Worm (Caenorhabditis elegans): ENCODE data around the gene W06B4.1.

The W06B4.1 gene

ce11 chrII:4438601-4439000 is 32.8 kb upstream of the W06B4.1 start, which contains the start of gene nhr-16:
TSS of gene nhr-16 (plus strand) at chrII:4438805.
- TF ChIP-seq hmg-4 (GFP tag; optimal IDR thresholded peaks at IDR 0.05) (no peak), ceh-36 (tag; optimal IDR thresholded peaks at IDR 0.05) (no peak), B0310.2 (tag; optimal IDR thresholded peaks at IDR 0.05) (no peak), aly-1 (tag; optimal IDR thresholded peaks at IDR 0.05) (no peak), tbx-11 (GFP tag; IDR thresholded peaks at IDR 0.05) (no peak), ama-1 (optimal IDR thresholded peaks at IDR 0.05) (no peak), tbx-37 (GFP tag; conservative IDR thresholded peaks at IDR 0.05) (no peak), F13C5.2 (tag; optimal IDR thresholded peaks at IDR 0.05) (no peak), sea-1 (GFP tag; conservative IDR thresholded peaks at IDR 0.05) (no peak), ets-7 (tag; optimal IDR thresholded peaks at IDR 0.05) (no peak), flt-1 (GFP tag; IDR thresholded peaks at IDR 0.05) (no peak), scrt-1 (GFP tag; IDR thresholded peaks at IDR 0.05) (no peak), ceh-13 (GFP tag; optimal IDR thresholded peaks at IDR 0.05) (no peak)

DNA sequence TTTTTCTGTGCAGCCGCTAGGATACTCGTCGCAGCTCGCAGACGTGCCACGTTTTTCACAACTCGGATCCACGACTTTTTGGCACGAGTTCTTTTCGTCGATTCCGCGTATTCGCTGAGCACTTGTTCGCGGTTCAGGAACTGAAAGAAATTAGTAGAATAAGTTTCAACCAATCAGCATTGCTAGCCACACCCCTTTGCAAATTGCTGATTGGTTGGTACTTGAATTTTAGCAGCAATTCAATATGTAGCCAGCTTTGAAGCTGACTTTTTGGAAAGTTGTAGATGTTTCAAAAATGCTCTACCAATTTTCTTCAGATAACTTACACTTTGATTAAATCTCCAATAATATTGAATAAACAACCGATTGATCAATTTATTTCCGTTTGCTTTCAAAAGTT is 30.1 kb upstream of the W06B4.1 start:
- TF ChIP-seq pes-1 (GFP tag; IDR thresholded peaks at IDR 0.05) (no peak), flt-1 (GFP tag; IDR thresholded peaks at IDR 0.05) (no peak), hnd-1 (tag; optimal IDR thresholded peaks at IDR 0.05) (no peak), tbx-11 (GFP tag; IDR thresholded peaks at IDR 0.05) (no peak), scrt-1 (GFP tag; IDR thresholded peaks at IDR 0.05) (no peak), ceh-13 (GFP tag; optimal IDR thresholded peaks at IDR 0.05) (no peak), F13C5.2 (tag; optimal IDR thresholded peaks at IDR 0.05) (no peak), tbx-37 (GFP tag; conservative IDR thresholded peaks at IDR 0.05) (no peak), ama-1 (optimal IDR thresholded peaks at IDR 0.05) (no peak), aly-1 (tag; optimal IDR thresholded peaks at IDR 0.05) (no peak), tra-4 (tag; optimal IDR thresholded peaks at IDR 0.05) (no peak), hmbx-1 (tag; optimal IDR thresholded peaks at IDR 0.05) (no peak), ets-7 (tag; optimal IDR thresholded peaks at IDR 0.05) (no peak), B0310.2 (tag; optimal IDR thresholded peaks at IDR 0.05) (no peak), sea-1 (GFP tag; conservative IDR thresholded peaks at IDR 0.05) (no peak)

ce11 chrII:4444811-4445210 is 26.6 kb upstream of the W06B4.1 start:
- TF ChIP-seq aly-1 (tag; optimal IDR thresholded peaks at IDR 0.05) (no peak), tra-4 (tag; optimal IDR thresholded peaks at IDR 0.05) (no peak)

DNA sequence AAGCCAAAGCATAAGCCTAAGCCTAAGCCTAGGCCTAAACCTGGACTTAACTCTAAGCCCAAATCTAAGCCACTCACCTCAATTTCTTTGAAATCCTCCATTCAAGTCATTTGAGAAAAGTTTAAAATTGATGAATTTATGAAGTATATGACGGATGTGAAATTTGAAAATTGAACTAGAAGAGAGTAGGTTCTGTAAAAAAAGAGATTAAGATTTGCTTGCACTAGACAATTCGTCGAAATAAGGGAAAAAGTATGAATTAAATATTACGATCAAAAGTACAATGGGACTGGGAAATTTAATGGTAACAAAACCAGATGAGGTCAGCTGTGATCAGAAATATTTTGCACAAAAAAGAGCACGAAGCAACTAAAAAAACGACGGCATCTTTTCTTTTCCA is 18.3 kb upstream of the W06B4.1 start, which contains the start of gene twk-2:
TSS of gene twk-2 (minus strand) at position 101 of the 400 bp plus-strand sequence.
- TF ChIP-seq hmg-4 (GFP tag; optimal IDR thresholded peaks at IDR 0.05) (no peak), hmbx-1 (tag; optimal IDR thresholded peaks at IDR 0.05) (no peak), flt-1 (GFP tag; IDR thresholded peaks at IDR 0.05) (no peak), F13C5.2 (tag; optimal IDR thresholded peaks at IDR 0.05) (no peak), ceh-36 (tag; optimal IDR thresholded peaks at IDR 0.05) (no peak), sea-1 (GFP tag; conservative IDR thresholded peaks at IDR 0.05) (no peak), B0310.2 (tag; optimal IDR thresholded peaks at IDR 0.05) (no peak), aly-1 (tag; optimal IDR thresholded peaks at IDR 0.05) (no peak), tbx-11 (GFP tag; IDR thresholded peaks at IDR 0.05) (no peak), ets-7 (tag; optimal IDR thresholded peaks at IDR 0.05) (no peak), tbx-37 (GFP tag; conservative IDR thresholded peaks at IDR 0.05) (no peak), hnd-1 (tag; optimal IDR thresholded peaks at IDR 0.05) (no peak), scrt-1 (GFP tag; IDR thresholded peaks at IDR 0.05) (no peak), tra-4 (tag; optimal IDR thresholded peaks at IDR 0.05) (no peak)

ce11 chrII:4453453-4453852 is 17.9 kb upstream of the W06B4.1 start:
- TF ChIP-seq ceh-13 (GFP tag; optimal IDR thresholded peaks at IDR 0.05) (no peak), pes-1 (GFP tag; IDR thresholded peaks at IDR 0.05) (no peak), F13C5.2 (tag; optimal IDR thresholded peaks at IDR 0.05) (no peak), flt-1 (GFP tag; IDR thresholded peaks at IDR 0.05) (no peak), ets-7 (tag; optimal IDR thresholded peaks at IDR 0.05) (no peak), tbx-11 (GFP tag; IDR thresholded peaks at IDR 0.05) (no peak), scrt-1 (GFP tag; IDR thresholded peaks at IDR 0.05) (no peak), sea-1 (GFP tag; conservative IDR thresholded peaks at IDR 0.05) (no peak), tbx-37 (GFP tag; conservative IDR thresholded peaks at IDR 0.05) (no peak), tra-4 (tag; optimal IDR thresholded peaks at IDR 0.05) (no peak), B0310.2 (tag; optimal IDR thresholded peaks at IDR 0.05) (no peak), hnd-1 (tag; optimal IDR thresholded peaks at IDR 0.05) (no peak), ama-1 (optimal IDR thresholded peaks at IDR 0.05) (no peak), hmbx-1 (tag; optimal IDR thresholded peaks at IDR 0.05) (no peak), ceh-36 (tag; optimal IDR thresholded peaks at IDR 0.05) (no peak), hmg-4 (GFP tag; optimal IDR thresholded peaks at IDR 0.05) (no peak), aly-1 (tag; optimal IDR thresholded peaks at IDR 0.05) (no peak)

- TF ChIP-seq ceh-36 (tag; optimal IDR thresholded peaks at IDR 0.05) (peak; percentile 50), sea-1 (GFP tag; conservative IDR thresholded peaks at IDR 0.05) (no peak)
These were observed 16.6 kb upstream of the W06B4.1 start for ce11 chrII:4454823-4455222.

DNA sequence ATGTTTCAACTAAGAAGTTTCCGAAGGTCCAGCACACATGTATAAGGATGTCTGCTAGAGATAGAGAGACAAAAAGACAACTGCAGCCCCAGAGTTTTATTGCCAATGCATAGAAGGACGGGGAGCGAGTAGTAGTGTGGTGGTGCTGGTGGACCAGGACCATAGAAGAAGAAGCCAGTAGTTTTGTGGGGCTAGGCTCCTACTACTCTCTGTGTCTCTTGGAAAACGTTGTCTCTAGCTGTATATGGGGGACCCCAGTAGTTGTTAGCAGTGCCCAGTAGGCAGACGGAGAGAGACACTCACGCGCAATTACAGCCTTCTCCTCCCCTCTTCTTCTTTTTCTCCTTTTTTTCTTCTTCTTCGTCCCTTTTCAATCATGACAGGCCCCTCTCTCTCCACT is 15.4 kb upstream of the W06B4.1 start:
- TF ChIP-seq ama-1 (optimal IDR thresholded peaks at IDR 0.05) (no peak), tbx-11 (GFP tag; IDR thresholded peaks at IDR 0.05) (no peak), hnd-1 (tag; optimal IDR thresholded peaks at IDR 0.05) (no peak), hmbx-1 (tag; optimal IDR thresholded peaks at IDR 0.05) (no peak), aly-1 (tag; optimal IDR thresholded peaks at IDR 0.05) (no peak), F13C5.2 (tag; optimal IDR thresholded peaks at IDR 0.05) (no peak), scrt-1 (GFP tag; IDR thresholded peaks at IDR 0.05) (no peak), tbx-37 (GFP tag; conservative IDR thresholded peaks at IDR 0.05) (no peak), ceh-13 (GFP tag; optimal IDR thresholded peaks at IDR 0.05) (no peak), B0310.2 (tag; optimal IDR thresholded peaks at IDR 0.05) (no peak), tra-4 (tag; optimal IDR thresholded peaks at IDR 0.05) (no peak), pes-1 (GFP tag; IDR thresholded peaks at IDR 0.05) (no peak), sea-1 (GFP tag; conservative IDR thresholded peaks at IDR 0.05) (no peak), ceh-36 (tag; optimal IDR thresholded peaks at IDR 0.05) (no peak), flt-1 (GFP tag; IDR thresholded peaks at IDR 0.05) (no peak), hmg-4 (GFP tag; optimal IDR thresholded peaks at IDR 0.05) (no peak)

- TF ChIP-seq tbx-37 (GFP tag; conservative IDR thresholded peaks at IDR 0.05), result no peak
- no peak for TF ChIP-seq hmg-4 (GFP tag; optimal IDR thresholded peaks at IDR 0.05)
- no peak for TF ChIP-seq scrt-1 (GFP tag; IDR thresholded peaks at IDR 0.05)
- no peak for TF ChIP-seq aly-1 (tag; optimal IDR thresholded peaks at IDR 0.05)
- no peak for TF ChIP-seq sea-1 (GFP tag; conservative IDR thresholded peaks at IDR 0.05)
- TF ChIP-seq ceh-36 (tag; optimal IDR thresholded peaks at IDR 0.05), result no peak
- no peak for TF ChIP-seq tbx-11 (GFP tag; IDR thresholded peaks at IDR 0.05)
- TF ChIP-seq hnd-1 (tag; optimal IDR thresholded peaks at IDR 0.05), result no peak
- TF ChIP-seq B0310.2 (tag; optimal IDR thresholded peaks at IDR 0.05), result no peak
- no peak for TF ChIP-seq F13C5.2 (tag; optimal IDR thresholded peaks at IDR 0.05)
- TF ChIP-seq hmbx-1 (tag; optimal IDR thresholded peaks at IDR 0.05), result no peak
- no peak for TF ChIP-seq ceh-13 (GFP tag; optimal IDR thresholded peaks at IDR 0.05)
- TF ChIP-seq pes-1 (GFP tag; IDR thresholded peaks at IDR 0.05), result no peak
- no peak for TF ChIP-seq tra-4 (tag; optimal IDR thresholded peaks at IDR 0.05)
- TF ChIP-seq ama-1 (optimal IDR thresholded peaks at IDR 0.05), result no peak
- TF ChIP-seq flt-1 (GFP tag; IDR thresholded peaks at IDR 0.05), result no peak
- no peak for TF ChIP-seq ets-7 (tag; optimal IDR thresholded peaks at IDR 0.05)
These were observed 11.1 kb upstream of the W06B4.1 start for ce11 chrII:4460297-4460696.

All from whole organism, early embryonic.